Fruit fly (Drosophila melanogaster) whole organism, embryonic: ENCODE results near the gene Cep135.

Experiments
- CG10959 ChIP-seq: fragments of 200-800 bp; sonication (Bioruptor generic); IDR thresholded peaks from 2 replicates; pipeline ENCODE4 v1.3.6; 2022; ENCODE audit warnings: missing biosample characterization, missing genetic modification characterization
- CG11560 ChIP-seq: fragments of 200-800 bp; sonication (Bioruptor generic); IDR thresholded peaks from 3 replicates; pipeline ENCODE4 v1.3.6; 2022; ENCODE audit warnings: missing biosample characterization, missing genetic modification characterization
- CG14014 ChIP-seq: fragments of 200-800 bp; sonication (Bioruptor generic); IDR thresholded peaks from 2 replicates; pipeline ENCODE4 v1.3.6; 2022; ENCODE audit warnings: missing biosample characterization, missing genetic modification characterization
- CG15269 ChIP-seq: fragments of 200-800 bp; sonication (Bioruptor generic); optimal IDR thresholded peaks from 2 replicates; lab custom pipeline; 2018; ENCODE audit warnings: missing biosample characterization, mild to moderate bottlenecking, missing genetic modification characterization, moderate library complexity
- CG1602 ChIP-seq: fragments of 200-800 bp; sonication (Bioruptor generic); optimal IDR thresholded peaks from 3 replicates; lab custom pipeline; 2016; ENCODE audit warnings: missing biosample characterization, missing genetic modification characterization
- CG16813 ChIP-seq: fragments of 200-800 bp; sonication (Bioruptor generic); IDR thresholded peaks from 3 replicates; pipeline ENCODE4 v1.3.6; 2022; ENCODE audit warnings: missing biosample characterization, missing genetic modification characterization; ENCODE audit not compliant: partially characterized antibody
- CG16815 ChIP-seq: fragments of 200-800 bp; sonication (Bioruptor generic); optimal IDR thresholded peaks from 3 replicates; lab custom pipeline; 2017; ENCODE audit warnings: missing biosample characterization, mild to moderate bottlenecking, missing genetic modification characterization
- CG1792 ChIP-seq: fragments of 200-800 bp; sonication (Bioruptor generic); optimal IDR thresholded peaks from 2 replicates; lab custom pipeline; 2016; ENCODE audit warnings: missing biosample characterization, missing genetic modification characterization
- CG18262 ChIP-seq: fragments of 200-800 bp; optimal IDR thresholded peaks from 3 replicates; lab custom pipeline; 2019; ENCODE audit warnings: missing biosample characterization, mild to moderate bottlenecking, missing genetic modification characterization, moderate library complexity
- CG18476 ChIP-seq: fragments of 200-800 bp; sonication (Bioruptor generic); optimal IDR thresholded peaks from 2 replicates; lab custom pipeline; 2016; ENCODE audit warnings: missing biosample characterization, mild to moderate bottlenecking, missing genetic modification characterization
- CG2129 ChIP-seq: fragments of 200-800 bp; sonication (Bioruptor generic); IDR thresholded peaks from 2 replicates; pipeline ENCODE4 v1.3.6; 2022; ENCODE audit warnings: missing biosample characterization, missing genetic modification characterization; ENCODE audit not compliant: partially characterized antibody
- CG2199 ChIP-seq: fragments of 200-800 bp; sonication (Bioruptor generic); IDR thresholded peaks from 3 replicates; pipeline ENCODE4 v1.3.6; 2022; ENCODE audit warnings: missing biosample characterization, missing genetic modification characterization
- CG2678 ChIP-seq: fragments of 200-800 bp; sonication (Bioruptor generic); optimal IDR thresholded peaks from 3 replicates; lab custom pipeline; 2019; ENCODE audit warnings: missing biosample characterization, mild to moderate bottlenecking, missing genetic modification characterization, moderate library complexity
- CG3163 ChIP-seq: fragments of 200-800 bp; sonication (Bioruptor generic); optimal IDR thresholded peaks from 3 replicates; lab custom pipeline; 2016; ENCODE audit warnings: missing biosample characterization, missing genetic modification characterization
- CG32532 ChIP-seq: fragments of 200-800 bp; sonication (Bioruptor generic); IDR thresholded peaks from 2 replicates; pipeline ENCODE4 v1.3.6; 2022; ENCODE audit warnings: missing biosample characterization, missing genetic modification characterization
- CG32767 ChIP-seq: fragments of 200-800 bp; sonication (Bioruptor generic); IDR thresholded peaks from 2 replicates; pipeline ENCODE4 v1.3.6; 2022; ENCODE audit warnings: missing biosample characterization, missing genetic modification characterization
- CG3281 ChIP-seq: fragments of 200-800 bp; sonication (Bioruptor generic); optimal IDR thresholded peaks from 3 replicates; lab custom pipeline; 2017; ENCODE audit warnings: missing biosample characterization, mild to moderate bottlenecking, missing genetic modification characterization
- CG34422 ChIP-seq: fragments of 200-800 bp; sonication (Bioruptor generic); IDR thresholded peaks from 3 replicates; pipeline ENCODE4 v1.3.6; 2022; ENCODE audit warnings: missing biosample characterization, missing genetic modification characterization
- CG42726 ChIP-seq: fragments of 200-800 bp; sonication (Bioruptor generic); IDR thresholded peaks from 2 replicates; pipeline ENCODE4 v1.3.6; 2022; ENCODE audit warnings: missing biosample characterization, missing genetic modification characterization; ENCODE audit not compliant: partially characterized antibody
- CG6813 ChIP-seq: fragments of 200-800 bp; sonication (Bioruptor generic); optimal IDR thresholded peaks from 2 replicates; lab custom pipeline; 2017; ENCODE audit warnings: missing biosample characterization, missing genetic modification characterization, mild to moderate bottlenecking, moderate library complexity, missing genetic modification reagents
- CG7987 ChIP-seq: fragments of 200-800 bp; sonication (Bioruptor generic); optimal IDR thresholded peaks from 2 replicates; lab custom pipeline; 2018; ENCODE audit warnings: missing biosample characterization, mild to moderate bottlenecking, missing genetic modification characterization, moderate library complexity
- CG8290 ChIP-seq, 3 experiments: fragments of 200-800 bp; sonication (Bioruptor generic); optimal IDR thresholded peaks; 2 replicates each; lab custom pipeline; 2016 to 2019; ENCODE audit warnings: missing biosample characterization in 3 of 3, missing genetic modification characterization in 3 of 3, mild to moderate bottlenecking in 2 of 3, moderate library complexity in 1 of 3
- CG9797 ChIP-seq: fragments of 200-800 bp; sonication (Bioruptor generic); optimal IDR thresholded peaks from 3 replicates; lab custom pipeline; 2018; ENCODE audit warnings: missing biosample characterization, mild to moderate bottlenecking, missing genetic modification characterization
- H15 ChIP-seq: fragments of 200-800 bp; sonication (Bioruptor generic); IDR thresholded peaks from 3 replicates; pipeline ENCODE4 v1.3.6; 2022; ENCODE audit warnings: missing biosample characterization, missing genetic modification characterization
- HLH3B ChIP-seq: fragments of 200-800 bp; sonication (Bioruptor generic); IDR thresholded peaks from 2 replicates; pipeline ENCODE4 v1.3.6; 2022; ENCODE audit warnings: missing biosample characterization, missing genetic modification characterization
- Lhr ChIP-seq: fragments of 200-800 bp; sonication (Bioruptor generic); optimal IDR thresholded peaks from 3 replicates; lab custom pipeline; 2017; ENCODE audit warnings: mild to moderate bottlenecking, missing biosample characterization, missing genetic modification reagents, missing genetic modification characterization
- Myb ChIP-seq: fragments of 200-800 bp; sonication (Bioruptor generic); optimal IDR thresholded peaks from 2 replicates; lab custom pipeline; 2016; ENCODE audit warnings: missing biosample characterization, missing genetic modification characterization
- PHDP ChIP-seq: fragments of 200-800 bp; sonication (Bioruptor generic); optimal IDR thresholded peaks from 3 replicates; lab custom pipeline; 2018; ENCODE audit warnings: missing biosample characterization, mild to moderate bottlenecking, missing genetic modification characterization, moderate library complexity
- Scr ChIP-seq: fragments of 200-800 bp; sonication (Bioruptor generic); IDR thresholded peaks from 2 replicates; pipeline ENCODE4 v1.3.6; 2022; ENCODE audit warnings: missing biosample characterization, missing genetic modification characterization; ENCODE audit not compliant: partially characterized antibody
- Sry-β ChIP-seq: fragments of 200-800 bp; sonication (Bioruptor generic); optimal IDR thresholded peaks from 2 replicates; lab custom pipeline; 2018; ENCODE audit warnings: missing biosample characterization, mild to moderate bottlenecking, missing genetic modification characterization, moderate library complexity
- Ssrp ChIP-seq: fragments of 200-800 bp; sonication (Bioruptor generic); optimal IDR thresholded peaks from 2 replicates; lab custom pipeline; 2018; ENCODE audit warnings: missing biosample characterization, mild to moderate bottlenecking, missing genetic modification characterization, moderate library complexity
- chn ChIP-seq: fragments of 200-800 bp; sonication (Bioruptor generic); optimal IDR thresholded peaks from 2 replicates; lab custom pipeline; 2016; ENCODE audit warnings: missing biosample characterization, missing genetic modification characterization
- croc ChIP-seq: fragments of 200-800 bp; sonication (Bioruptor generic); conservative IDR thresholded peaks from 3 replicates; pipeline ENCODE4 v1.3.6; 2022; ENCODE audit warnings: missing biosample characterization, missing genetic modification characterization
- crp ChIP-seq, 2 experiments: fragments of 200-800 bp; sonication (Bioruptor generic); optimal IDR thresholded peaks; 2 replicates in 1 of 2; 3 replicates in 1 of 2; lab custom pipeline; 2017; ENCODE audit warnings: missing biosample characterization in 2 of 2, missing genetic modification characterization in 2 of 2, mild to moderate bottlenecking in 1 of 2, moderate library complexity in 1 of 2
- dm ChIP-seq: fragments of 200-800 bp; sonication (Bioruptor generic); optimal IDR thresholded peaks from 3 replicates; lab custom pipeline; 2016; ENCODE audit warnings: missing biosample characterization, missing genetic modification characterization
- dpn ChIP-seq, 2 experiments: fragments of 200-800 bp; sonication (Bioruptor generic); optimal IDR thresholded peaks; 3 replicates each; lab custom pipeline; 2016; ENCODE audit warnings: missing biosample characterization in 2 of 2, missing genetic modification characterization in 2 of 2
- emc ChIP-seq: fragments of 200-800 bp; sonication (Bioruptor generic); optimal IDR thresholded peaks from 2 replicates; lab custom pipeline; 2016; ENCODE audit warnings: missing biosample characterization, missing genetic modification characterization
- exex ChIP-seq: fragments of 200-800 bp; sonication (Bioruptor generic); optimal IDR thresholded peaks from 4 replicates; lab custom pipeline; 2018; ENCODE audit warnings: missing biosample characterization, mild to moderate bottlenecking, missing genetic modification characterization, moderate library complexity
- fd3F ChIP-seq: fragments of 200-800 bp; sonication (Bioruptor generic); optimal IDR thresholded peaks from 2 replicates; lab custom pipeline; 2018; ENCODE audit warnings: missing biosample characterization, mild to moderate bottlenecking, missing genetic modification characterization, moderate library complexity
- gce ChIP-seq: fragments of 200-800 bp; sonication (Bioruptor generic); IDR thresholded peaks from 3 replicates; pipeline ENCODE4 v1.3.6; 2022; ENCODE audit warnings: missing biosample characterization, missing genetic modification characterization
- hbn ChIP-seq: fragments of 200-800 bp; sonication (Bioruptor generic); IDR thresholded peaks from 2 replicates; pipeline ENCODE4 v1.3.6; 2022; ENCODE audit warnings: missing biosample characterization, missing genetic modification characterization; ENCODE audit not compliant: partially characterized antibody
- ind ChIP-seq: fragments of 200-800 bp; sonication (Bioruptor generic); optimal IDR thresholded peaks from 3 replicates; lab custom pipeline; 2016; ENCODE audit warnings: missing biosample characterization, missing genetic modification characterization
- knrl ChIP-seq: fragments of 200-800 bp; sonication (Bioruptor generic); IDR thresholded peaks from 3 replicates; pipeline ENCODE4 v1.3.6; 2022; ENCODE audit warnings: missing biosample characterization, missing genetic modification characterization; ENCODE audit not compliant: partially characterized antibody
- onecut ChIP-seq: fragments of 200-800 bp; sonication (Bioruptor generic); IDR thresholded peaks from 2 replicates; pipeline ENCODE4 v1.3.6; 2022; ENCODE audit warnings: missing biosample characterization, missing genetic modification characterization
- phol ChIP-seq: fragments of 200-800 bp; sonication (Bioruptor generic); optimal IDR thresholded peaks from 3 replicates; lab custom pipeline; 2018; ENCODE audit warnings: missing biosample characterization, mild to moderate bottlenecking, missing genetic modification characterization, moderate library complexity
- sna ChIP-seq: fragments of 200-800 bp; sonication (Bioruptor generic); IDR thresholded peaks from 2 replicates; pipeline ENCODE4 v1.3.6; 2022; ENCODE audit warnings: missing biosample characterization, missing genetic modification characterization; ENCODE audit not compliant: partially characterized antibody
- sug ChIP-seq: fragments of 200-800 bp; optimal IDR thresholded peaks from 2 replicates; lab custom pipeline; 2019; ENCODE audit warnings: missing biosample characterization, mild to moderate bottlenecking, missing genetic modification characterization, moderate library complexity
- tio ChIP-seq: fragments of 200-800 bp; sonication (Bioruptor generic); optimal IDR thresholded peaks from 2 replicates; lab custom pipeline; 2017; ENCODE audit warnings: missing biosample characterization, missing genetic modification characterization, inconsistent platforms
- vvl ChIP-seq: fragments of 200-800 bp; sonication (Bioruptor generic); IDR thresholded peaks from 2 replicates; pipeline ENCODE4 v1.3.6; 2022; ENCODE audit warnings: missing biosample characterization, missing genetic modification characterization
- yki ChIP-seq: fragments of >200 bp; optimal IDR thresholded peaks from 3 replicates; lab custom pipeline; 2018

Gene Cep135

dm6 chr3L:15079278-15079677, 37.3 kb upstream of the Cep135 start (continued):
- TF ChIP-seq CG15269 (tag; lab: Kevin White, UChicago) (no peak), exex (no peak), ind (no peak), CG2678 (tag; lab: Kevin White, UChicago) (no peak), CG34422 (GFP tag; lab: Robert Waterston, UW) (no peak), CG32767 (GFP tag; lab: Robert Waterston, UW) (no peak), Sry-β (GFP tag; lab: Kevin White, UChicago) (no peak), CG1602 (GFP tag; lab: Kevin White, UChicago) (no peak), dm (GFP tag; lab: Kevin White, UChicago) (no peak), yki (lab: Kevin White, UChicago) (peak; percentile 56), vvl (GFP tag; lab: Robert Waterston, UW) (peak; percentile 79), Myb (GFP tag; lab: Kevin White, UChicago) (peak; percentile 86), CG3281 (GFP tag; lab: Kevin White, UChicago) (peak; percentile 39), Lhr (GFP tag; lab: Kevin White, UChicago) (no peak), CG9797 (GFP tag; lab: Kevin White, UChicago) (no peak), chn (GFP tag; lab: Kevin White, UChicago) (no peak), gce (GFP tag; lab: Robert Waterston, UW) (no peak), CG2129 (GFP tag; lab: Robert Waterston, UW) (no peak), CG42726 (GFP tag; lab: Robert Waterston, UW) (peak; percentile 40; the same call in 1 of the 2 replicates), CG8290 (GFP tag; optimal IDR thresholded peaks at IDR 0.05; lab: Kevin White, UChicago) (peak; percentile 14), CG8290 (tag; optimal IDR thresholded peaks at IDR 0.05; lab: Kevin White, UChicago) (no peak), CG10959 (GFP tag; lab: Robert Waterston, UW) (no peak), Scr (peak; percentile 15; the same call in 1 of the 2 replicates), sug (peak; percentile 9), H15 (GFP tag; lab: Robert Waterston, UW) (no peak), tio (GFP tag; lab: Kevin White, UChicago) (no peak), CG3163 (peak; percentile 87), PHDP (no peak), Ssrp (tag; lab: Kevin White, UChicago) (no peak), knrl (GFP tag; lab: Robert Waterston, UW) (no peak), fd3F (GFP tag; lab: Kevin White, UChicago) (no peak), emc (GFP tag; lab: Kevin White, UChicago) (no peak), CG18476 (GFP tag; lab: Kevin White, UChicago) (no peak), CG14014 (GFP tag; lab: Robert Waterston, UW) (peak; percentile 24; the same call in 1 of the 2 replicates), CG2199 (peak; percentile 91), CG11560 (no peak), onecut (no peak), croc (GFP tag; lab: Robert Waterston, UW) (no peak), hbn (GFP tag; lab: Robert Waterston, UW) (0 out of 2 replicates have a peak, but pooled peaks have one; percentile 19), CG18262 (no peak), CG16815 (GFP tag; lab: Kevin White, UChicago) (no peak), HLH3B (GFP tag; lab: Robert Waterston, UW) (no peak), CG7987 (GFP tag; lab: Kevin White, UChicago) (no peak), crp (GFP tag; optimal IDR thresholded peaks at IDR 0.05; lab: Kevin White, UChicago) (no peak), CG6813 (peak; percentile 18), CG1792 (GFP tag; lab: Kevin White, UChicago) (no peak), CG16813 (no peak), sna (GFP tag; lab: Robert Waterston, UW) (no peak), CG32532 (GFP tag; lab: Robert Waterston, UW) (peak; percentile 50; the same call in 1 of the 2 replicates), phol (no peak), dpn (GFP tag; optimal IDR thresholded peaks at IDR 0.05; lab: Kevin White, UChicago) (no peak)
